Fruit fly (Drosophila melanogaster) whole organism, embryonic: Measurements from ENCODE around the gene CG43295.

Experiments used
- Antp ChIP-seq: fragments of 200-800 bp; sonication (Bioruptor generic); optimal IDR thresholded peaks from 3 replicates; lab custom pipeline; 2016; ENCODE audit warnings: missing biosample characterization, missing genetic modification characterization
- Awh ChIP-seq: fragments of 200-800 bp; sonication (Bioruptor generic); IDR thresholded peaks from 2 replicates; pipeline ENCODE4, ENCODE4 v1.3.6; 2022; ENCODE audit warnings: missing biosample characterization, missing genetic modification characterization
- CG1024 ChIP-seq: fragments of 200-800 bp; sonication (Bioruptor generic); IDR thresholded peaks from 2 replicates; pipeline ENCODE4 v1.3.6; 2022; ENCODE audit warnings: missing biosample characterization, missing genetic modification characterization
- CG10321 ChIP-seq: fragments of 200-800 bp; sonication (Bioruptor generic); IDR thresholded peaks from 2 replicates; pipeline ENCODE4 v1.3.6; 2022; ENCODE audit warnings: missing biosample characterization, missing genetic modification characterization
- CG10565 ChIP-seq: fragments of 200-800 bp; sonication (Bioruptor generic); optimal IDR thresholded peaks from 3 replicates; lab custom pipeline; 2016; ENCODE audit warnings: missing biosample characterization, mild to moderate bottlenecking, missing genetic modification characterization
- CG11504 ChIP-seq: fragments of 200-800 bp; sonication (Bioruptor generic); optimal IDR thresholded peaks from 3 replicates; lab custom pipeline; 2019; ENCODE audit warnings: missing biosample characterization, mild to moderate bottlenecking, missing genetic modification characterization, moderate library complexity
- CG12391 ChIP-seq: fragments of 200-800 bp; sonication (Bioruptor generic); optimal IDR thresholded peaks from 3 replicates; lab custom pipeline; 2018; ENCODE audit warnings: missing biosample characterization, mild to moderate bottlenecking, missing genetic modification characterization, moderate library complexity
- CG12769 ChIP-seq: fragments of 200-800 bp; sonication (Bioruptor generic); optimal IDR thresholded peaks from 2 replicates; lab custom pipeline; 2019; ENCODE audit warnings: missing biosample characterization, mild to moderate bottlenecking, missing genetic modification characterization, moderate library complexity
- CG13123 ChIP-seq: fragments of 200-800 bp; sonication (Bioruptor generic); optimal IDR thresholded peaks from 2 replicates; lab custom pipeline; 2016; ENCODE audit warnings: missing biosample characterization, missing genetic modification characterization
- CG15073 ChIP-seq: fragments of 200-800 bp; sonication (Bioruptor generic); optimal IDR thresholded peaks from 2 replicates; lab custom pipeline; 2016; ENCODE audit warnings: missing biosample characterization, missing genetic modification characterization
- CG17568 ChIP-seq: fragments of 200-800 bp; sonication (Bioruptor generic); optimal IDR thresholded peaks from 2 replicates; lab custom pipeline; 2018; ENCODE audit warnings: missing biosample characterization, mild to moderate bottlenecking, missing genetic modification characterization, moderate library complexity
- CG18476 ChIP-seq: fragments of 200-800 bp; sonication (Bioruptor generic); optimal IDR thresholded peaks from 2 replicates; lab custom pipeline; 2016; ENCODE audit warnings: missing biosample characterization, mild to moderate bottlenecking, missing genetic modification characterization
- CG31388 ChIP-seq: fragments of 200-800 bp; sonication (Bioruptor generic); optimal IDR thresholded peaks from 2 replicates; lab custom pipeline; 2016; ENCODE audit warnings: missing biosample characterization, missing genetic modification characterization
- CG32767 ChIP-seq: fragments of 200-800 bp; sonication (Bioruptor generic); IDR thresholded peaks from 2 replicates; pipeline ENCODE4 v1.3.6; 2022; ENCODE audit warnings: missing biosample characterization, missing genetic modification characterization
- CG42726 ChIP-seq: fragments of 200-800 bp; sonication (Bioruptor generic); IDR thresholded peaks from 2 replicates; pipeline ENCODE4 v1.3.6; 2022; ENCODE audit warnings: missing biosample characterization, missing genetic modification characterization; ENCODE audit not compliant: partially characterized antibody
- CG4707 ChIP-seq: fragments of 200-800 bp; sonication (Bioruptor generic); optimal IDR thresholded peaks from 2 replicates; lab custom pipeline; 2018; ENCODE audit warnings: missing biosample characterization, mild to moderate bottlenecking, missing genetic modification characterization, moderate library complexity
- CG5245 ChIP-seq: fragments of 200-800 bp; sonication (Bioruptor generic); optimal IDR thresholded peaks from 3 replicates; lab custom pipeline; 2016; ENCODE audit warnings: missing biosample characterization, missing genetic modification characterization
- CG6175 ChIP-seq: fragments of 200-800 bp; sonication (Bioruptor generic); IDR thresholded peaks from 3 replicates; pipeline ENCODE4 v1.3.6; 2022; ENCODE audit warnings: missing biosample characterization, missing genetic modification characterization
- CG7745 ChIP-seq: fragments of 200-800 bp; sonication (Bioruptor generic); optimal IDR thresholded peaks from 2 replicates; lab custom pipeline; 2018; ENCODE audit warnings: missing biosample characterization, mild to moderate bottlenecking, missing genetic modification characterization, moderate library complexity
- CG7786 ChIP-seq: fragments of 200-800 bp; sonication (Bioruptor generic); optimal IDR thresholded peaks from 2 replicates; lab custom pipeline; 2016; ENCODE audit warnings: missing biosample characterization, missing genetic modification characterization
- CG9876 ChIP-seq: fragments of 200-800 bp; sonication (Bioruptor generic); optimal IDR thresholded peaks from 2 replicates; lab custom pipeline; 2016; ENCODE audit warnings: missing biosample characterization, missing genetic modification characterization
- CTCF ChIP-seq: fragments of 200-800 bp; sonication (Bioruptor generic); optimal IDR thresholded peaks from 2 replicates; lab custom pipeline; 2017; ENCODE audit warnings: missing biosample characterization, mild to moderate bottlenecking, missing genetic modification characterization, moderate library complexity
- Dp ChIP-seq: fragments of 200-800 bp; sonication (Bioruptor generic); optimal IDR thresholded peaks from 2 replicates; lab custom pipeline; 2018; ENCODE audit warnings: missing biosample characterization, mild to moderate bottlenecking, missing genetic modification characterization, moderate library complexity
- ERR ChIP-seq: fragments of 200-800 bp; sonication (Bioruptor generic); optimal IDR thresholded peaks from 2 replicates; lab custom pipeline; 2016; ENCODE audit warnings: missing biosample characterization, missing genetic modification characterization
- MESR4 ChIP-seq: fragments of 200-800 bp; sonication (Bioruptor generic); optimal IDR thresholded peaks from 2 replicates; lab custom pipeline; 2018; ENCODE audit warnings: missing biosample characterization, mild to moderate bottlenecking, missing genetic modification characterization, moderate library complexity
- Ptx1 ChIP-seq: fragments of 200-800 bp; sonication (Bioruptor generic); IDR thresholded peaks from 2 replicates; pipeline ENCODE4 v1.3.6; 2022; ENCODE audit warnings: missing biosample characterization, missing genetic modification characterization
- Rx ChIP-seq: fragments of 200-800 bp; sonication (Bioruptor generic); IDR thresholded peaks from 2 replicates; pipeline ENCODE4 v1.3.6; 2022; ENCODE audit warnings: missing biosample characterization, missing genetic modification characterization
- Sry-δ ChIP-seq: fragments of 200-800 bp; sonication (Bioruptor generic); optimal IDR thresholded peaks from 2 replicates; lab custom pipeline; 2016; ENCODE audit warnings: missing biosample characterization, missing genetic modification characterization
- bbx ChIP-seq: fragments of 200-800 bp; sonication (Bioruptor generic); IDR thresholded peaks from 2 replicates; pipeline ENCODE4 v1.3.6; 2022; ENCODE audit warnings: missing biosample characterization, missing genetic modification characterization; ENCODE audit not compliant: partially characterized antibody
- btn ChIP-seq: fragments of 200-800 bp; sonication (Bioruptor generic); optimal IDR thresholded peaks from 2 replicates; lab custom pipeline; 2016; ENCODE audit warnings: missing biosample characterization, missing genetic modification characterization
- dm ChIP-seq: fragments of 200-800 bp; sonication (Bioruptor generic); optimal IDR thresholded peaks from 3 replicates; lab custom pipeline; 2016; ENCODE audit warnings: missing biosample characterization, missing genetic modification characterization
- dmrt11E ChIP-seq: fragments of 200-800 bp; sonication (Bioruptor generic); optimal IDR thresholded peaks from 3 replicates; lab custom pipeline; 2018; ENCODE audit warnings: missing biosample characterization, mild to moderate bottlenecking, missing genetic modification characterization, moderate library complexity
- en ChIP-seq: fragments of 200-800 bp; sonication (Bioruptor generic); optimal IDR thresholded peaks from 2 replicates; lab custom pipeline; 2016; ENCODE audit warnings: missing biosample characterization, missing genetic modification characterization
- exex ChIP-seq: fragments of 200-800 bp; sonication (Bioruptor generic); optimal IDR thresholded peaks from 4 replicates; lab custom pipeline; 2018; ENCODE audit warnings: missing biosample characterization, mild to moderate bottlenecking, missing genetic modification characterization, moderate library complexity
- gcm2 ChIP-seq: fragments of 200-800 bp; sonication (Bioruptor generic); optimal IDR thresholded peaks from 2 replicates; lab custom pipeline; 2016; ENCODE audit warnings: missing biosample characterization, missing genetic modification characterization
- grn ChIP-seq: fragments of 200-800 bp; sonication (Bioruptor generic); optimal IDR thresholded peaks from 3 replicates; lab custom pipeline; 2017; ENCODE audit warnings: missing biosample characterization, missing genetic modification characterization
- gsb-n ChIP-seq: fragments of 200-800 bp; sonication (Bioruptor generic); optimal IDR thresholded peaks from 3 replicates; lab custom pipeline; 2018; ENCODE audit warnings: missing biosample characterization, mild to moderate bottlenecking, missing genetic modification characterization
- gt ChIP-seq: fragments of 200-800 bp; sonication (Bioruptor generic); IDR thresholded peaks from 2 replicates; pipeline ENCODE4 v1.3.6; 2022; ENCODE audit warnings: missing biosample characterization, missing genetic modification characterization
- hth ChIP-seq: fragments of >200 bp; optimal IDR thresholded peaks from 2 replicates; lab custom pipeline; 2017; ENCODE audit warnings: inconsistent platforms
- ind ChIP-seq: fragments of 200-800 bp; sonication (Bioruptor generic); optimal IDR thresholded peaks from 3 replicates; lab custom pipeline; 2016; ENCODE audit warnings: missing biosample characterization, missing genetic modification characterization
- inv ChIP-seq: fragments of 200-800 bp; sonication (Bioruptor generic); IDR thresholded peaks from 2 replicates; pipeline ENCODE4 v1.3.6; 2022; ENCODE audit warnings: missing biosample characterization, missing genetic modification characterization; ENCODE audit not compliant: partially characterized antibody
- jumu ChIP-seq: fragments of 200-800 bp; sonication (Bioruptor generic); optimal IDR thresholded peaks from 3 replicates; lab custom pipeline; 2016; ENCODE audit warnings: missing biosample characterization, missing genetic modification characterization
- kah ChIP-seq: fragments of 200-800 bp; sonication (Bioruptor generic); optimal IDR thresholded peaks from 2 replicates; lab custom pipeline; 2018; ENCODE audit warnings: missing biosample characterization, mild to moderate bottlenecking, missing genetic modification characterization
- klu ChIP-seq: fragments of 200-800 bp; sonication (Bioruptor generic); IDR thresholded peaks from 2 replicates; pipeline ENCODE4 v1.3.6; 2022; ENCODE audit warnings: missing biosample characterization, missing genetic modification characterization
- knrl ChIP-seq: fragments of 200-800 bp; sonication (Bioruptor generic); IDR thresholded peaks from 3 replicates; pipeline ENCODE4 v1.3.6; 2022; ENCODE audit warnings: missing biosample characterization, missing genetic modification characterization; ENCODE audit not compliant: partially characterized antibody
- pros ChIP-seq: fragments of 200-800 bp; sonication (Bioruptor generic); optimal IDR thresholded peaks from 3 replicates; lab custom pipeline; 2019; ENCODE audit warnings: missing biosample characterization, mild to moderate bottlenecking, missing genetic modification characterization, moderate library complexity
- pzg ChIP-seq: fragments of 200-800 bp; sonication (Bioruptor generic); optimal IDR thresholded peaks from 3 replicates; lab custom pipeline; 2018; ENCODE audit warnings: missing biosample characterization, mild to moderate bottlenecking, missing genetic modification characterization, moderate library complexity
- run ChIP-seq: fragments of 200-800 bp; sonication (Bioruptor generic); optimal IDR thresholded peaks from 3 replicates; lab custom pipeline; 2018; ENCODE audit warnings: missing biosample characterization, mild to moderate bottlenecking, missing genetic modification characterization
- slbo ChIP-seq: fragments of 200-800 bp; sonication (Bioruptor generic); IDR thresholded peaks from 2 replicates; pipeline ENCODE4 v1.3.6; 2022; ENCODE audit warnings: missing biosample characterization, missing genetic modification characterization
- tna ChIP-seq: fragments of 200-800 bp; sonication (Bioruptor generic); IDR thresholded peaks from 2 replicates; pipeline ENCODE4 v1.3.6; 2022; ENCODE audit warnings: missing biosample characterization, missing genetic modification characterization; ENCODE audit not compliant: partially characterized antibody
- unc-4 ChIP-seq: fragments of 200-800 bp; sonication (Bioruptor generic); IDR thresholded peaks from 2 replicates; pipeline ENCODE4 v1.3.6; 2022; ENCODE audit warnings: missing biosample characterization, missing genetic modification characterization; ENCODE audit not compliant: partially characterized antibody
- usp ChIP-seq: fragments of >200 bp; optimal IDR thresholded peaks from 2 replicates; lab custom pipeline; 2017; ENCODE audit warnings: missing biosample characterization, missing genetic modification characterization

Gene CG43295

DNA sequence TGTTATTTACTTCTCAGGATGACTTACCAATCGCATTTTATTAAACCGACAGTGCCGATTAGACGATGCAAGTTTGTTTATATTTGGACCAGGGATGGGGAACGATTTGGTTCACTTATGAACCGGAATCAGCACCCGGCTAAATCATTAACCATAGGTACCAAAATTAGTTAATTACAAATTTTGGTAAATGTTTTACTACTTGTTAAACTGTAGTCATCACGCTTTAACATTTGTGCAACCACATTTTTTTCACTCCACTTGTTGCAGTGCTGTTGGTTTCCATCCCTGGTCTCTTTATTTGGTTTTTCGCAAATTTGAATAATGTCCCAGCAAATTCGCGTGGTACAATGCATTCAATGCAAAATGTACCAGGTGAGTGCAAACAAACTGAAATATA is at the start of gene CG43295, which contains the start of gene IntS9 (continued):
- TF ChIP-seq CG10565 (GFP tag; lab: Kevin White, UChicago) (peak; percentile 31), CG13123 (GFP tag; lab: Kevin White, UChicago) (peak; percentile 82), CG17568 (no peak), CG6175 (GFP tag; lab: Robert Waterston, UW) (no peak), btn (peak; percentile 80), gsb-n (tag; lab: Kevin White, UChicago) (no peak), Sry-δ (GFP tag; lab: Kevin White, UChicago) (peak; percentile 61), jumu (GFP tag; lab: Kevin White, UChicago) (peak; percentile 89), kah (GFP tag; lab: Kevin White, UChicago) (peak; percentile 34), CG32767 (peak; percentile 81), CG11504 (tag; lab: Kevin White, UChicago) (no peak), Ptx1 (GFP tag; lab: Robert Waterston, UW) (peak; percentile 88), MESR4 (GFP tag; lab: Kevin White, UChicago) (peak; percentile 24), en (GFP tag; lab: Kevin White, UChicago) (peak; percentile 59), ind (peak; percentile 89), Rx (peak; percentile 82), CG7786 (GFP tag; lab: Kevin White, UChicago) (peak; percentile 85), CG4707 (no peak), CG1024 (GFP tag; lab: Robert Waterston, UW) (peak; percentile 85), CTCF (GFP tag; lab: Kevin White, UChicago) (no peak), slbo (peak; percentile 87), CG42726 (no peak), pzg (GFP tag; lab: Kevin White, UChicago) (peak; percentile 49), run (tag; lab: Kevin White, UChicago) (no peak), pros (GFP tag; lab: Kevin White, UChicago) (no peak), usp (no peak), CG15073 (peak; percentile 42), CG7745 (tag; lab: Kevin White, UChicago) (no peak), ERR (GFP tag; lab: Kevin White, UChicago) (peak; percentile 71), CG12769 (tag; lab: Kevin White, UChicago) (no peak), Antp (GFP tag; lab: Kevin White, UChicago) (peak; percentile 89), CG9876 (GFP tag; lab: Kevin White, UChicago) (peak; percentile 68), Awh (GFP tag; lab: Robert Waterston, UW) (peak; percentile 82), CG12391 (peak; percentile 87), gt (GFP tag; lab: Robert Waterston, UW) (peak; percentile 45), CG18476 (GFP tag; lab: Kevin White, UChicago) (peak; percentile 83), exex (tag; lab: Kevin White, UChicago) (no peak), dm (GFP tag; lab: Kevin White, UChicago) (peak; percentile 74), inv (no peak), hth (lab: Kevin White, UChicago) (no peak), bbx (GFP tag; lab: Robert Waterston, UW) (no peak), dmrt11E (tag; lab: Kevin White, UChicago) (peak; percentile 82), CG10321 (GFP tag; lab: Robert Waterston, UW) (peak; percentile 64), tna (GFP tag; lab: Robert Waterston, UW) (no peak), grn (GFP tag; lab: Kevin White, UChicago) (no peak), knrl (GFP tag; lab: Robert Waterston, UW) (peak; percentile 57; the same call in 2 of the 3 replicates), Dp (GFP tag; lab: Kevin White, UChicago) (peak; percentile 44), CG5245 (GFP tag; lab: Kevin White, UChicago) (peak; percentile 75), gcm2 (peak; percentile 75), klu (GFP tag; lab: Robert Waterston, UW) (no peak; the same call in 1 of the 2 replicates), CG31388 (GFP tag; lab: Kevin White, UChicago) (peak; percentile 29), unc-4 (GFP tag; lab: Robert Waterston, UW) (no peak)
